Worm (Caenorhabditis elegans) whole organism, midembryonic: Measurements from ENCODE around the gene C14B9.3.

Experiments
- T22C8.4 ChIP-seq: fragments of 200-800 bp; sonication (Bioruptor generic); IDR thresholded peaks from 2 replicates; pipeline ENCODE4 v1.3.6; 2022; ENCODE audit warnings: missing genetic modification characterization, missing compliant biosample characterization
- cog-1 ChIP-seq: sonication (generic microtip); optimal IDR thresholded peaks from 2 replicates; lab custom pipeline; 2016; ENCODE audit warnings: missing genetic modification characterization, missing compliant biosample characterization
- flt-1 ChIP-seq: fragments of 200-800 bp; sonication (Bioruptor generic); IDR thresholded peaks from 2 replicates; pipeline ENCODE4 v1.3.6; 2022; ENCODE audit warnings: missing genetic modification characterization, missing compliant biosample characterization
- klf-2 ChIP-seq: fragments of 200-800 bp; sonication (Bioruptor generic); conservative IDR thresholded peaks from 2 replicates; pipeline ENCODE4 v1.3.6; 2022; ENCODE audit warnings: missing genetic modification reagents, missing genetic modification characterization, missing compliant biosample characterization
- med-1 ChIP-seq: sonication (generic microtip); optimal IDR thresholded peaks from 2 replicates; lab custom pipeline; 2017; ENCODE audit warnings: missing genetic modification characterization, mild to moderate bottlenecking, missing compliant biosample characterization, antibody characterized with exemption, missing genetic modification reagents; ENCODE audit not compliant: insufficient read depth
- ref-1 ChIP-seq: fragments of 200-800 bp; sonication (Bioruptor generic); conservative IDR thresholded peaks from 2 replicates; pipeline ENCODE4 v1.3.6; 2022; ENCODE audit warnings: missing genetic modification reagents, missing genetic modification characterization, missing compliant biosample characterization
- tab-1 ChIP-seq: fragments of 200-800 bp; sonication (Bioruptor generic); IDR thresholded peaks from 2 replicates; pipeline ENCODE4 v1.3.6; 2022; ENCODE audit warnings: missing genetic modification characterization, missing compliant biosample characterization
- ztf-23 ChIP-seq: fragments of 200-800 bp; sonication (Bioruptor generic); IDR thresholded peaks from 2 replicates; pipeline ENCODE4 v1.3.6; 2022; ENCODE audit warnings: missing genetic modification reagents, missing genetic modification characterization, missing compliant biosample characterization
- ztf-29 ChIP-seq: fragments of 200-800 bp; sonication (Bioruptor generic); IDR thresholded peaks from 2 replicates; pipeline ENCODE4 v1.3.6; 2022; ENCODE audit warnings: missing genetic modification reagents, missing genetic modification characterization, missing compliant biosample characterization

C14B9.3 gene

DNA sequence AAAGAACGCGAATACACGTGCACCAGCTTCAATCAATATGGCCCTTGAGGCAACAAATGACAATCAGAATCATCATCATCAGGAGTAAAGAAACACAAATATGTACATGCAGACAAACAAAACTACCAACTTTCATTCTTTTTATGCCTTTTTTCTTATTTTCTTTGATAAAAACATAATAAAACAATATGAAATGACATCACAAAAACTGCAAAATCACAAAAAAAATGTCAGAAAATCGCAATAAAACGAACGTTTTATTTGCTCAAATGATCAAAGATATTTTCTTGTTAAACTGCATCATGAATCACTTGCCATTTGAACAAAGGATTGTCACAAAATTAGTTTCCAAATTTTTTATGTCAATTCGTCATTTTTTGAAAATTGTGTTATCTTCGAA, 45.8 kb downstream of the C14B9.3 start:
- TF ChIP-seq flt-1 (no peak), ztf-29 (GFP tag; lab: Robert Waterston, UW) (no peak), ztf-23 (GFP tag; lab: Robert Waterston, UW) (no peak), ref-1 (GFP tag; lab: Robert Waterston, UW) (no peak)

- no peak for TF ChIP-seq flt-1
- no peak for TF ChIP-seq cog-1 (tag; lab: Kevin White, UChicago)
Observed at ce11 chrIII:8155166-8155565, 46.6 kb downstream of the C14B9.3 start, which contains the start of gene D2007.1. D2007.1 (plus strand) TSS chrIII:8155466.

DNA sequence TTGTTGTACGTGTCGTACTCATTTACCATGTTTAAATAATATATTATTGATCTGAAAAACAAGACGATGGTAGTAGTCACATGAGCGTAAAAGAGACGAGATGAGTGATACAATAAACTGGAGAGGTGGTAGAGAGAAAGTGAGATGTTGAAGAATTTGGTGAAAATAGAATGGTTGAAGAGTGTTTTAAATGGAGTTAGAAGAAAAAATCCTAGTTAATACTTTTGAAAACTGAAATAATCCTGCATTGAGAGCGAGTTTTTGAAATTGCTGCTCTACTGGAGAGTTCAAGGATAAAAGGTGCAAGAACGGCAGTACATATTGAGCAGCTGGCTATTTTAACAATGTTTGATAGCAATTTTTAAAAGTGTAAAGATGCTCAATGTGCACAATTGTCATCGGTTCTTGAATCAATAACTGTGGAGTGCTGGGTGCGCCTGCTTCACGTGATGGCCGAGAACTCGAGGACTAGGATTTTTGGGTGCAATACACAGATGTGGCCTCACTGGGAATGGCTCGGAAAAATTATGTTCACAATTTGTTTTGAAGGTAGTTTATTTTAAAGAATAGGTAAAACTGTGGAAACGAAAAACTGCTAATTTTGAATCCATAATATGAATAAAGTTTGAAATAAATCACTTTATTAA, 49.7 kb downstream of the C14B9.3 start, which contains the start of gene atg-13:
Gene atg-13, minus strand, starts transcription at position 51 of the 647 bp plus-strand sequence.
- TF ChIP-seq cog-1 (tag; lab: Kevin White, UChicago) (no peak), med-1 (GFP tag; lab: Kevin White, UChicago) (no peak), ref-1 (GFP tag; lab: Robert Waterston, UW) (no peak), ztf-29 (GFP tag; lab: Robert Waterston, UW) (no peak), ztf-23 (GFP tag; lab: Robert Waterston, UW) (no peak), tab-1 (no peak), flt-1 (no peak), T22C8.4 (no peak), klf-2 (GFP tag; lab: Robert Waterston, UW) (no peak)
